Worm (Caenorhabditis elegans) whole organism, L1 larva: Measurements from ENCODE around the gene F58F9.8.

Source experiments
- fkh-8 ChIP-seq: sonication (generic microtip); optimal IDR thresholded peaks from 2 replicates; lab custom pipeline; 2016; ENCODE audit warnings: mild to moderate bottlenecking, missing genetic modification characterization, missing compliant biosample characterization
- lin-13 ChIP-seq: fragments of 150-350 bp; optimal IDR thresholded peaks from 2 replicates; lab custom pipeline; 2014; ENCODE audit warnings: missing biosample characterization, missing genetic modification reagents, missing genetic modification characterization
- lsy-2 ChIP-seq, 2 experiments: fragments of 150-350 bp; optimal IDR thresholded peaks; 2 replicates each; lab custom pipeline; 2014; ENCODE audit warnings: missing biosample characterization in 2 of 2, missing genetic modification characterization in 2 of 2
- nhr-237 ChIP-seq: fragments of 150-350 bp; optimal IDR thresholded peaks from 2 replicates; lab custom pipeline; 2014; ENCODE audit warnings: missing biosample characterization, missing genetic modification characterization
- nhr-28 ChIP-seq: fragments of 150-350 bp; optimal IDR thresholded peaks from 2 replicates; lab custom pipeline; 2014; ENCODE audit warnings: missing biosample characterization, missing genetic modification characterization
- nhr-84 ChIP-seq: sonication (generic microtip); optimal IDR thresholded peaks from 2 replicates; lab custom pipeline; 2017; ENCODE audit warnings: missing biosample characterization, missing genetic modification characterization
- snpc-4 ChIP-seq: fragments of 150-350 bp; optimal IDR thresholded peaks from 2 replicates; lab custom pipeline; 2014; ENCODE audit warnings: missing biosample characterization, missing genetic modification characterization

ce11 chrIV:6219429-6219828 lies 18.5 kb upstream of the F58F9.8 start, which contains the start of gene C49A9.4:
- TF ChIP-seq lin-13 (GFP tag; lab: Kevin White, UChicago), result no peak
- no peak for TF ChIP-seq lsy-2 (tag; optimal IDR thresholded peaks at IDR 0.05; lab: Kevin White, UChicago)
- no peak for TF ChIP-seq snpc-4 (tag; lab: Kevin White, UChicago)
- no peak for TF ChIP-seq nhr-237
- TF ChIP-seq nhr-84 (tag; lab: Kevin White, UChicago), result no peak
- TF ChIP-seq nhr-28 (tag; lab: Kevin White, UChicago), result no peak
- no peak for TF ChIP-seq fkh-8 (tag; lab: Kevin White, UChicago)
